Fruit fly (Drosophila melanogaster) whole organism, embryonic: ENCODE results near the gene CG34268.
A peak's percentile ranks its signal among the peaks of the same experiment; 100 is the strongest.

ENCODE experiments used
- ATbp ChIP-seq: fragments of 200-800 bp; sonication (Bioruptor generic); optimal IDR thresholded peaks from 2 replicates; lab custom pipeline; 2017; ENCODE audit warnings: missing biosample characterization, mild to moderate bottlenecking, missing genetic modification characterization, missing genetic modification reagents
- Abd-B ChIP-seq: fragments of 200-800 bp; sonication (Bioruptor generic); optimal IDR thresholded peaks from 2 replicates; lab custom pipeline; 2018; ENCODE audit warnings: missing biosample characterization, mild to moderate bottlenecking, missing genetic modification characterization, moderate library complexity
- CG1024 ChIP-seq: fragments of 200-800 bp; sonication (Bioruptor generic); IDR thresholded peaks from 2 replicates; pipeline ENCODE4 v1.3.6; 2022; ENCODE audit warnings: missing biosample characterization, missing genetic modification characterization
- CG10565 ChIP-seq: fragments of 200-800 bp; sonication (Bioruptor generic); optimal IDR thresholded peaks from 3 replicates; lab custom pipeline; 2016; ENCODE audit warnings: missing biosample characterization, mild to moderate bottlenecking, missing genetic modification characterization
- CG11695 ChIP-seq: fragments of 200-800 bp; sonication (Bioruptor generic); IDR thresholded peaks from 3 replicates; pipeline ENCODE4 v1.3.6; 2022; ENCODE audit warnings: missing biosample characterization, missing genetic modification characterization
- CG11723 ChIP-seq: fragments of 200-800 bp; sonication (Bioruptor generic); optimal IDR thresholded peaks from 2 replicates; lab custom pipeline; 2017; ENCODE audit warnings: missing biosample characterization, mild to moderate bottlenecking, missing genetic modification characterization
- CG12104 ChIP-seq: fragments of 200-800 bp; sonication (Bioruptor generic); optimal IDR thresholded peaks from 3 replicates; lab custom pipeline; 2016; ENCODE audit warnings: missing biosample characterization, missing genetic modification characterization
- CG1529 ChIP-seq: fragments of 200-800 bp; sonication (Bioruptor generic); optimal IDR thresholded peaks from 3 replicates; lab custom pipeline; 2018; ENCODE audit warnings: missing biosample characterization, missing genetic modification characterization
- CG18011 ChIP-seq: fragments of 200-800 bp; sonication (Bioruptor generic); optimal IDR thresholded peaks from 2 replicates; lab custom pipeline; 2017; ENCODE audit warnings: missing biosample characterization, missing genetic modification characterization, mild to moderate bottlenecking, moderate library complexity, missing genotype
- CG32767 ChIP-seq: fragments of 200-800 bp; sonication (Bioruptor generic); IDR thresholded peaks from 2 replicates; pipeline ENCODE4 v1.3.6; 2022; ENCODE audit warnings: missing biosample characterization, missing genetic modification characterization
- CG34376 ChIP-seq: fragments of 200-800 bp; sonication (Bioruptor generic); optimal IDR thresholded peaks from 2 replicates; lab custom pipeline; 2018; ENCODE audit warnings: missing biosample characterization, mild to moderate bottlenecking, missing genetic modification characterization
- CG4854 ChIP-seq: fragments of 200-800 bp; sonication (Bioruptor generic); optimal IDR thresholded peaks from 2 replicates; lab custom pipeline; 2016; ENCODE audit warnings: missing biosample characterization, missing genetic modification characterization, inconsistent platforms
- CG6791 ChIP-seq: fragments of 200-800 bp; sonication (Bioruptor generic); IDR thresholded peaks from 3 replicates; pipeline ENCODE4 v1.3.6; 2022; ENCODE audit warnings: missing biosample characterization, missing genetic modification characterization; ENCODE audit not compliant: partially characterized antibody
- CG7963 ChIP-seq: fragments of 200-800 bp; sonication (Bioruptor generic); IDR thresholded peaks from 3 replicates; pipeline ENCODE4 v1.3.6; 2022; ENCODE audit warnings: missing biosample characterization, missing genetic modification characterization; ENCODE audit not compliant: partially characterized antibody
- CG9817 ChIP-seq: fragments of 200-800 bp; sonication (Bioruptor generic); optimal IDR thresholded peaks from 2 replicates; lab custom pipeline; 2018; ENCODE audit warnings: missing biosample characterization, mild to moderate bottlenecking, missing genetic modification characterization, moderate library complexity
- CG9876 ChIP-seq: fragments of 200-800 bp; sonication (Bioruptor generic); optimal IDR thresholded peaks from 2 replicates; lab custom pipeline; 2016; ENCODE audit warnings: missing biosample characterization, missing genetic modification characterization
- CrebB ChIP-seq: fragments of 200-800 bp; sonication (Bioruptor generic); optimal IDR thresholded peaks from 3 replicates; lab custom pipeline; 2018; ENCODE audit warnings: missing biosample characterization, mild to moderate bottlenecking, missing genetic modification characterization
- Dek ChIP-seq: fragments of 200-800 bp; sonication (Bioruptor generic); optimal IDR thresholded peaks from 3 replicates; lab custom pipeline; 2019; ENCODE audit warnings: missing biosample characterization, mild to moderate bottlenecking, missing genetic modification characterization, moderate library complexity
- Doc3 ChIP-seq: fragments of 200-800 bp; sonication (Bioruptor generic); IDR thresholded peaks from 3 replicates; pipeline ENCODE4 v1.3.6; 2022; ENCODE audit warnings: missing biosample characterization, missing genetic modification characterization; ENCODE audit not compliant: partially characterized antibody
- Dp ChIP-seq: fragments of 200-800 bp; sonication (Bioruptor generic); optimal IDR thresholded peaks from 2 replicates; lab custom pipeline; 2018; ENCODE audit warnings: missing biosample characterization, mild to moderate bottlenecking, missing genetic modification characterization, moderate library complexity
- E2f1 ChIP-seq: fragments of 200-800 bp; sonication (Bioruptor generic); IDR thresholded peaks from 2 replicates; pipeline ENCODE4 v1.3.6; 2022; ENCODE audit warnings: missing biosample characterization, missing genetic modification characterization
- E2f2 ChIP-seq: fragments of 200-800 bp; sonication (Bioruptor generic); IDR thresholded peaks from 2 replicates; pipeline ENCODE4 v1.3.6; 2022; ENCODE audit warnings: missing biosample characterization, missing genetic modification characterization
- Eip74EF ChIP-seq, 2 experiments: fragments of 200-800 bp in 1 of 2; fragments of >200 bp in 1 of 2; sonication (Bioruptor generic) in 1 of 2; optimal IDR thresholded peaks; 2 replicates each; lab custom pipeline; 2017 to 2019; ENCODE audit warnings: missing biosample characterization in 2 of 2, missing genetic modification characterization in 2 of 2, mild to moderate bottlenecking in 1 of 2, moderate library complexity in 1 of 2
- NC2β ChIP-seq: fragments of 200-800 bp; sonication (Bioruptor generic); optimal IDR thresholded peaks from 2 replicates; lab custom pipeline; 2016; ENCODE audit warnings: missing biosample characterization, missing genetic modification characterization
- Oli ChIP-seq: fragments of 200-800 bp; sonication (Bioruptor generic); optimal IDR thresholded peaks from 2 replicates; lab custom pipeline; 2018; ENCODE audit warnings: missing biosample characterization, mild to moderate bottlenecking, missing genetic modification characterization, moderate library complexity
- Stat92E ChIP-seq, 3 experiments: fragments of >200 bp in 2 of 3; fragments of 200-800 bp in 1 of 3; sonication (Bioruptor generic) in 1 of 3; optimal IDR thresholded peaks; 2 replicates each; lab custom pipeline; 2017 to 2019; ENCODE audit warnings: missing biosample characterization in 3 of 3, missing genetic modification characterization in 3 of 3, mild to moderate bottlenecking in 1 of 3, moderate library complexity in 1 of 3
- TFAM ChIP-seq: fragments of 200-800 bp; sonication (Bioruptor generic); optimal IDR thresholded peaks from 2 replicates; lab custom pipeline; 2017; ENCODE audit warnings: missing biosample characterization, missing genetic modification characterization, inconsistent platforms
- abd-A ChIP-seq: fragments of 200-800 bp; sonication (Bioruptor generic); optimal IDR thresholded peaks from 3 replicates; lab custom pipeline; 2019; ENCODE audit warnings: missing biosample characterization, mild to moderate bottlenecking, missing genetic modification characterization, moderate library complexity
- al ChIP-seq: fragments of 200-800 bp; sonication (Bioruptor generic); IDR thresholded peaks from 2 replicates; pipeline ENCODE4 v1.3.6; 2022; ENCODE audit warnings: missing biosample characterization, missing genetic modification characterization
- ap ChIP-seq: fragments of 200-800 bp; sonication (Bioruptor generic); IDR thresholded peaks from 2 replicates; pipeline ENCODE4 v1.3.6; 2022; ENCODE audit warnings: missing biosample characterization, missing genetic modification characterization
- ase ChIP-seq: fragments of 200-800 bp; sonication (Bioruptor generic); IDR thresholded peaks from 3 replicates; pipeline ENCODE4 v1.3.6; 2022; ENCODE audit warnings: missing biosample characterization, missing genetic modification characterization
- ash1 ChIP-seq: fragments of 200-800 bp; sonication (Bioruptor generic); optimal IDR thresholded peaks from 2 replicates; lab custom pipeline; 2018; ENCODE audit warnings: missing biosample characterization, mild to moderate bottlenecking, missing genetic modification characterization
- az2 ChIP-seq: fragments of 200-800 bp; sonication (Bioruptor generic); optimal IDR thresholded peaks from 3 replicates; lab custom pipeline; 2016; ENCODE audit warnings: missing biosample characterization, missing genetic modification characterization
- bab2 ChIP-seq: fragments of 200-800 bp; sonication (Bioruptor generic); optimal IDR thresholded peaks from 2 replicates; lab custom pipeline; 2016; ENCODE audit warnings: missing biosample characterization, missing genetic modification characterization
- chinmo ChIP-seq: fragments of 200-800 bp; sonication (Bioruptor generic); IDR thresholded peaks from 4 replicates; pipeline ENCODE4 v1.3.6; 2022; ENCODE audit warnings: missing biosample characterization, missing genetic modification characterization; ENCODE audit not compliant: partially characterized antibody
- chm ChIP-seq: fragments of 200-800 bp; sonication (Bioruptor generic); IDR thresholded peaks from 2 replicates; pipeline ENCODE4 v1.3.6; 2022; ENCODE audit warnings: missing biosample characterization, missing genetic modification characterization
- chn ChIP-seq: fragments of 200-800 bp; sonication (Bioruptor generic); optimal IDR thresholded peaks from 2 replicates; lab custom pipeline; 2016; ENCODE audit warnings: missing biosample characterization, missing genetic modification characterization
- dimm ChIP-seq: fragments of 200-800 bp; sonication (Bioruptor generic); IDR thresholded peaks from 2 replicates; pipeline ENCODE4 v1.3.6; 2022; ENCODE audit warnings: missing biosample characterization, missing genetic modification characterization
- disco-r ChIP-seq: fragments of 200-800 bp; sonication (Bioruptor generic); optimal IDR thresholded peaks from 2 replicates; lab custom pipeline; 2016; ENCODE audit warnings: missing biosample characterization, missing genetic modification characterization
- emc ChIP-seq: fragments of 200-800 bp; sonication (Bioruptor generic); optimal IDR thresholded peaks from 2 replicates; lab custom pipeline; 2016; ENCODE audit warnings: missing biosample characterization, missing genetic modification characterization
- gfzf ChIP-seq: fragments of 200-800 bp; sonication (Bioruptor generic); optimal IDR thresholded peaks from 2 replicates; lab custom pipeline; 2016; ENCODE audit warnings: missing biosample characterization, mild to moderate bottlenecking, missing genetic modification characterization, moderate library complexity
- grau ChIP-seq: fragments of 200-800 bp; optimal IDR thresholded peaks from 3 replicates; lab custom pipeline; 2019; ENCODE audit warnings: missing biosample characterization, mild to moderate bottlenecking, missing genetic modification characterization, moderate library complexity
- gsb ChIP-seq: fragments of 200-800 bp; sonication (Bioruptor generic); IDR thresholded peaks from 2 replicates; pipeline ENCODE4 v1.3.6; 2022; ENCODE audit warnings: missing biosample characterization, missing genetic modification characterization
- her ChIP-seq: fragments of 200-800 bp; sonication (Bioruptor generic); optimal IDR thresholded peaks from 2 replicates; lab custom pipeline; 2016; ENCODE audit warnings: missing biosample characterization, missing genetic modification characterization
- jing ChIP-seq: fragments of 200-800 bp; sonication (Bioruptor generic); optimal IDR thresholded peaks from 2 replicates; lab custom pipeline; 2018; ENCODE audit warnings: missing biosample characterization, mild to moderate bottlenecking, missing genetic modification characterization
- pb ChIP-seq: fragments of 200-800 bp; sonication (Bioruptor generic); optimal IDR thresholded peaks from 3 replicates; lab custom pipeline; 2016; ENCODE audit warnings: missing biosample characterization, missing genetic modification characterization
- prd ChIP-seq, 3 experiments: fragments of >200 bp in 2 of 3; fragments of 200-800 bp in 1 of 3; sonication (Bioruptor generic) in 1 of 3; optimal IDR thresholded peaks in 2 of 3; IDR thresholded peaks in 1 of 3; 2 replicates in 2 of 3; 3 replicates in 1 of 3; pipeline versions ENCODE4 v1.3.6 to Lab custom; 2017 to 2022; ENCODE audit warnings: missing biosample characterization in 1 of 3, missing genetic modification characterization in 1 of 3
- slou ChIP-seq: fragments of 200-800 bp; sonication (Bioruptor generic); optimal IDR thresholded peaks from 3 replicates; lab custom pipeline; 2016; ENCODE audit warnings: missing biosample characterization, missing genetic modification characterization

The CG34268 gene

dm6 chr3L:546819-547441, 46.2 kb downstream of the CG34268 start (continued):
- TF ChIP-seq gfzf (GFP tag; lab: Kevin White, UChicago) (no peak), chm (no peak; the same call in 1 of the 2 replicates), CG11723 (peak; percentile 48), CrebB (tag; lab: Kevin White, UChicago) (peak; percentile 78), CG18011 (GFP tag; lab: Kevin White, UChicago) (peak; percentile 72), CG9817 (peak; percentile 90), disco-r (GFP tag; lab: Kevin White, UChicago) (peak; percentile 69), CG7963 (GFP tag; lab: Robert Waterston, UW) (no peak), Stat92E (GFP tag; optimal IDR thresholded peaks at IDR 0.05; lab: Kevin White, UChicago) (no peak), Dek (tag; lab: Kevin White, UChicago) (peak; percentile 92), bab2 (GFP tag; lab: Kevin White, UChicago) (peak; percentile 75), ash1 (GFP tag; lab: Kevin White, UChicago) (peak; percentile 79), ATbp (GFP tag; lab: Kevin White, UChicago) (peak; percentile 19), CG32767 (GFP tag; lab: Robert Waterston, UW) (peak; percentile 61), CG34376 (GFP tag; lab: Kevin White, UChicago) (peak; percentile 87), gsb (GFP tag; lab: Robert Waterston, UW) (peak; percentile 77), CG1024 (no peak), Eip74EF (GFP tag; optimal IDR thresholded peaks at IDR 0.05; lab: Kevin White, UChicago) (peak in 1 of 2 experiments; percentile 58), slou (GFP tag; lab: Kevin White, UChicago) (peak; percentile 45), ase (GFP tag; lab: Robert Waterston, UW) (peak; percentile 68; the same call in 1 of the 3 replicates), Doc3 (no peak), az2 (GFP tag; lab: Kevin White, UChicago) (peak; percentile 58), CG6791 (no peak), Dp (GFP tag; lab: Kevin White, UChicago) (no peak), emc (GFP tag; lab: Kevin White, UChicago) (peak; percentile 11), grau (tag; lab: Kevin White, UChicago) (peak; percentile 98), dimm (GFP tag; lab: Robert Waterston, UW) (no peak), al (GFP tag; lab: Robert Waterston, UW) (peak; percentile 93), CG12104 (peak; percentile 48), CG4854 (GFP tag; lab: Kevin White, UChicago) (peak; percentile 55), CG11695 (GFP tag; lab: Robert Waterston, UW) (peak; percentile 79), chinmo (peak; percentile 65; the same call in 1 of the 4 replicates), E2f1 (GFP tag; lab: Robert Waterston, UW) (peak; percentile 81), CG10565 (GFP tag; lab: Kevin White, UChicago) (no peak), jing (GFP tag; lab: Kevin White, UChicago) (peak; percentile 26), CG1529 (GFP tag; lab: Kevin White, UChicago) (no peak), her (GFP tag; lab: Kevin White, UChicago) (peak; percentile 85), E2f2 (peak; percentile 54), Oli (tag; lab: Kevin White, UChicago) (peak; percentile 54), CG9876 (GFP tag; lab: Kevin White, UChicago) (peak; percentile 61), Abd-B (peak; percentile 65), chn (GFP tag; lab: Kevin White, UChicago) (peak; percentile 63), NC2β (GFP tag; lab: Kevin White, UChicago) (peak; percentile 21), TFAM (no peak), ap (GFP tag; lab: Robert Waterston, UW) (peak; percentile 50; the same call in 1 of the 2 replicates), abd-A (tag; lab: Kevin White, UChicago) (peak; percentile 62), pb (GFP tag; lab: Kevin White, UChicago) (peak; percentile 48), prd (optimal IDR thresholded peaks at IDR 0.05; lab: Kevin White, UChicago) (no peak), prd (GFP tag; IDR thresholded peaks at IDR 0.05; lab: Robert Waterston, UW) (peak; percentile 88)
